Worm (Caenorhabditis elegans) whole organism, late embryonic: ENCODE data around the gene gtf-2E2.

Experiments used
- F13H6.1 ChIP-seq: sonication (generic microtip); optimal IDR thresholded peaks from 2 replicates; lab custom pipeline; 2016; ENCODE audit warnings: missing genetic modification characterization, missing compliant biosample characterization
- K02D7.2 ChIP-seq: sonication (generic microtip); optimal IDR thresholded peaks from 2 replicates; lab custom pipeline; 2017; ENCODE audit warnings: mild to moderate bottlenecking, missing genetic modification characterization, missing compliant biosample characterization
- T23F11.4 ChIP-seq: fragments of 200-800 bp; sonication (Bioruptor generic); optimal IDR thresholded peaks from 2 replicates; lab custom pipeline; 2018; ENCODE audit warnings: mild to moderate bottlenecking, missing genetic modification characterization, missing compliant biosample characterization
- Y22D7AL.16 ChIP-seq: sonication (generic microtip); optimal IDR thresholded peaks from 2 replicates; lab custom pipeline; 2016; ENCODE audit warnings: missing genetic modification characterization, missing compliant biosample characterization
- ceh-14 ChIP-seq: sonication (generic microtip); optimal IDR thresholded peaks from 2 replicates; lab custom pipeline; 2016; ENCODE audit warnings: missing genotype, missing genetic modification characterization, missing compliant biosample characterization
- ceh-19 ChIP-seq: fragments of 200-800 bp; sonication (Bioruptor generic); optimal IDR thresholded peaks from 2 replicates; lab custom pipeline; 2018; ENCODE audit warnings: mild to moderate bottlenecking, missing genetic modification characterization, missing compliant biosample characterization
- ceh-2 ChIP-seq: sonication (generic microtip); optimal IDR thresholded peaks from 2 replicates; lab custom pipeline; 2016; ENCODE audit warnings: missing genotype, missing genetic modification characterization, missing compliant biosample characterization
- ceh-22 ChIP-seq: sonication (generic microtip); optimal IDR thresholded peaks from 2 replicates; lab custom pipeline; 2017; ENCODE audit warnings: missing biosample characterization, missing genetic modification characterization
- ceh-31 ChIP-seq: sonication (generic microtip); optimal IDR thresholded peaks from 2 replicates; lab custom pipeline; 2016; ENCODE audit warnings: missing genetic modification characterization, missing compliant biosample characterization
- ceh-34 ChIP-seq: sonication (generic microtip); optimal IDR thresholded peaks from 2 replicates; lab custom pipeline; 2016; ENCODE audit warnings: mild to moderate bottlenecking, missing genetic modification characterization, missing compliant biosample characterization
- ceh-45 ChIP-seq: fragments of 200-800 bp; sonication (Bioruptor generic); IDR thresholded peaks from 2 replicates; pipeline ENCODE4 v1.3.6; 2022; ENCODE audit warnings: missing genetic modification reagents, missing genetic modification characterization, missing compliant biosample characterization
- ceh-48 ChIP-seq: sonication (generic microtip); optimal IDR thresholded peaks from 2 replicates; lab custom pipeline; 2016; ENCODE audit warnings: missing genetic modification characterization, inconsistent platforms, missing compliant biosample characterization
- ceh-6 ChIP-seq: fragments of 200-800 bp; sonication (Bioruptor generic); optimal IDR thresholded peaks from 2 replicates; lab custom pipeline; 2018; ENCODE audit warnings: mild to moderate bottlenecking, missing genetic modification characterization, missing compliant biosample characterization
- che-1 ChIP-seq: sonication (generic microtip); optimal IDR thresholded peaks from 2 replicates; lab custom pipeline; 2016; ENCODE audit warnings: mild to moderate bottlenecking, missing genetic modification characterization, missing compliant biosample characterization
- dmd-4 ChIP-seq: sonication (generic microtip); optimal IDR thresholded peaks from 2 replicates; lab custom pipeline; 2016; ENCODE audit warnings: borderline replicate concordance, missing genetic modification characterization, missing compliant biosample characterization
- dve-1 ChIP-seq: sonication (generic microtip); optimal IDR thresholded peaks from 2 replicates; lab custom pipeline; 2017; ENCODE audit warnings: antibody characterized with exemption, mild to moderate bottlenecking, missing genetic modification characterization, missing compliant biosample characterization
- elt-2 ChIP-seq: sonication (generic microtip); optimal IDR thresholded peaks from 2 replicates; lab custom pipeline; 2016; ENCODE audit warnings: missing genetic modification reagents, missing genetic modification characterization, missing compliant biosample characterization
- elt-4 ChIP-seq: sonication (generic microtip); optimal IDR thresholded peaks from 2 replicates; lab custom pipeline; 2016; ENCODE audit warnings: missing genetic modification characterization, missing compliant biosample characterization
- fax-1 ChIP-seq: sonication (generic microtip); optimal IDR thresholded peaks from 2 replicates; lab custom pipeline; 2016; ENCODE audit warnings: missing genotype, missing genetic modification characterization, missing compliant biosample characterization
- fkh-6 ChIP-seq: sonication (generic microtip); optimal IDR thresholded peaks from 2 replicates; lab custom pipeline; 2016; ENCODE audit warnings: missing genetic modification characterization, missing compliant biosample characterization
- gmeb-2 ChIP-seq: sonication (generic microtip); optimal IDR thresholded peaks from 2 replicates; lab custom pipeline; 2016; ENCODE audit warnings: missing genetic modification characterization, inconsistent platforms, missing compliant biosample characterization
- hlh-13 ChIP-seq: fragments of 200-800 bp; sonication (Bioruptor generic); optimal IDR thresholded peaks from 2 replicates; lab custom pipeline; 2018; ENCODE audit warnings: mild to moderate bottlenecking, missing genetic modification characterization, missing compliant biosample characterization
- hlh-15 ChIP-seq: sonication (generic microtip); optimal IDR thresholded peaks from 2 replicates; lab custom pipeline; 2016; ENCODE audit warnings: missing genetic modification characterization, missing compliant biosample characterization
- hlh-8 ChIP-seq: sonication (generic microtip); optimal IDR thresholded peaks from 2 replicates; lab custom pipeline; 2016; ENCODE audit warnings: missing genotype, missing genetic modification characterization, missing compliant biosample characterization
- lin-11 ChIP-seq: fragments of 200-800 bp; sonication (Bioruptor generic); optimal IDR thresholded peaks from 2 replicates; lab custom pipeline; 2018; ENCODE audit warnings: mild to moderate bottlenecking, missing genetic modification characterization, missing compliant biosample characterization
- mec-3 ChIP-seq: sonication (generic microtip); optimal IDR thresholded peaks from 2 replicates; lab custom pipeline; 2016; ENCODE audit warnings: borderline replicate concordance, missing genetic modification characterization, missing compliant biosample characterization
- nfya-1 ChIP-seq: sonication (generic microtip); optimal IDR thresholded peaks from 2 replicates; lab custom pipeline; 2017; ENCODE audit warnings: missing genetic modification characterization, mild to moderate bottlenecking, missing compliant biosample characterization, antibody characterized with exemption, moderate library complexity
- nhr-11 ChIP-seq: fragments of 150-350 bp; optimal IDR thresholded peaks from 2 replicates; lab custom pipeline; 2014; ENCODE audit warnings: missing biosample characterization, missing genetic modification characterization
- nhr-232 ChIP-seq: sonication (generic microtip); optimal IDR thresholded peaks from 2 replicates; lab custom pipeline; 2016; ENCODE audit warnings: missing genetic modification characterization, missing compliant biosample characterization
- npax-4 ChIP-seq: sonication (generic microtip); optimal IDR thresholded peaks from 2 replicates; lab custom pipeline; 2016; ENCODE audit warnings: missing genetic modification characterization, missing compliant biosample characterization
- pat-9 ChIP-seq: fragments of 200-800 bp; sonication (Bioruptor generic); optimal IDR thresholded peaks from 2 replicates; lab custom pipeline; 2018; ENCODE audit warnings: mild to moderate bottlenecking, missing genetic modification characterization, moderate library complexity, missing compliant biosample characterization
- pha-2 ChIP-seq: sonication (generic microtip); optimal IDR thresholded peaks from 2 replicates; lab custom pipeline; 2017; ENCODE audit warnings: mild to moderate bottlenecking, missing genetic modification characterization, missing compliant biosample characterization
- pros-1 ChIP-seq: fragments of 150-350 bp; optimal IDR thresholded peaks from 2 replicates; lab custom pipeline; 2014; ENCODE audit warnings: missing biosample characterization, missing genetic modification reagents, missing genetic modification characterization
- ref-2 ChIP-seq: sonication (generic microtip); optimal IDR thresholded peaks from 2 replicates; lab custom pipeline; 2016; ENCODE audit warnings: missing genetic modification characterization, missing compliant biosample characterization
- rnt-1 ChIP-seq: sonication (generic microtip); optimal IDR thresholded peaks from 2 replicates; lab custom pipeline; 2016; ENCODE audit warnings: missing genetic modification characterization, missing compliant biosample characterization
- sdc-2 ChIP-seq: sonication (generic microtip); optimal IDR thresholded peaks from 2 replicates; lab custom pipeline; 2016; ENCODE audit warnings: missing genotype, missing genetic modification characterization, missing compliant biosample characterization
- sox-2 ChIP-seq: fragments of 200-800 bp; sonication (Bioruptor generic); IDR thresholded peaks from 2 replicates; pipeline ENCODE4 v1.3.6; 2022; ENCODE audit warnings: missing genetic modification reagents, missing genetic modification characterization, missing compliant biosample characterization
- syd-9 ChIP-seq: sonication (generic microtip); optimal IDR thresholded peaks from 2 replicates; lab custom pipeline; 2016; ENCODE audit warnings: mild to moderate bottlenecking, missing genetic modification characterization, moderate library complexity, missing compliant biosample characterization
- tbx-2 ChIP-seq: sonication (generic microtip); optimal IDR thresholded peaks from 2 replicates; lab custom pipeline; 2016; ENCODE audit warnings: missing genetic modification characterization, missing compliant biosample characterization
- tbx-7 ChIP-seq: sonication (generic microtip); optimal IDR thresholded peaks from 2 replicates; lab custom pipeline; 2016; ENCODE audit warnings: missing genotype, missing genetic modification characterization, missing compliant biosample characterization
- unc-42 ChIP-seq: sonication (generic microtip); optimal IDR thresholded peaks from 2 replicates; lab custom pipeline; 2016; ENCODE audit warnings: missing genotype, missing genetic modification characterization, missing compliant biosample characterization
- unc-86 ChIP-seq: sonication (generic microtip); optimal IDR thresholded peaks from 2 replicates; lab custom pipeline; 2016; ENCODE audit warnings: missing genetic modification characterization, missing compliant biosample characterization
- zip-5 ChIP-seq: sonication (generic microtip); optimal IDR thresholded peaks from 2 replicates; lab custom pipeline; 2016; ENCODE audit warnings: missing genetic modification characterization, missing compliant biosample characterization
- ztf-16 ChIP-seq: sonication (generic microtip); optimal IDR thresholded peaks from 2 replicates; lab custom pipeline; 2017; ENCODE audit warnings: missing genetic modification characterization, missing compliant biosample characterization

Gene gtf-2E2

DNA sequence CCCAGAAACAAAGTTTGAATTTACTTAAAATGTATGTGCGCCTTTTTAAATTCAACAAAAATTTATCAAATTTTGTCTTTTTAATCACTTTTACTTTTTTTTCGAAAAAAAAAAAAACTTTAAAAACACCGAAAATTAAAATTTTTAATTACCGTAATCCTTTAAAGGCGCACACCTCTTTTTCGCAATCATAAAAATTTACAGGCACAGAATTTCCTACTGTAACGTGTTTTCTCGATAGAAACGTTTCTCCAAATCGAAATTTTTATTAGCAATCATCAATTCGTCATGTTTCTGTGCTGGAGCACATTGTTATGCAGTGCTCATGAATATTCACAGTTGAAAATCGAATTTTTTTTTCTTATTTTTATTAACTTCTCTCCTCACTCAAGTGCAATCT lies 5.8 kb downstream of the gtf-2E2 start:
- TF ChIP-seq nhr-11 (tag; lab: Kevin White, UChicago) (no peak), hlh-15 (tag; lab: Kevin White, UChicago) (no peak), ref-2 (tag; lab: Kevin White, UChicago) (no peak), npax-4 (tag; lab: Kevin White, UChicago) (no peak), lin-11 (tag; lab: Kevin White, UChicago) (no peak), ceh-6 (no peak), elt-2 (no peak), fax-1 (tag; lab: Kevin White, UChicago) (no peak), dve-1 (tag; lab: Kevin White, UChicago) (no peak), pat-9 (tag; lab: Kevin White, UChicago) (no peak), F13H6.1 (no peak), nhr-232 (tag; lab: Kevin White, UChicago) (no peak), sdc-2 (tag; lab: Kevin White, UChicago) (no peak), pros-1 (tag; lab: Kevin White, UChicago) (no peak)
- TF ChIP-seq, all 69 proteins: peak for 0

DNA sequence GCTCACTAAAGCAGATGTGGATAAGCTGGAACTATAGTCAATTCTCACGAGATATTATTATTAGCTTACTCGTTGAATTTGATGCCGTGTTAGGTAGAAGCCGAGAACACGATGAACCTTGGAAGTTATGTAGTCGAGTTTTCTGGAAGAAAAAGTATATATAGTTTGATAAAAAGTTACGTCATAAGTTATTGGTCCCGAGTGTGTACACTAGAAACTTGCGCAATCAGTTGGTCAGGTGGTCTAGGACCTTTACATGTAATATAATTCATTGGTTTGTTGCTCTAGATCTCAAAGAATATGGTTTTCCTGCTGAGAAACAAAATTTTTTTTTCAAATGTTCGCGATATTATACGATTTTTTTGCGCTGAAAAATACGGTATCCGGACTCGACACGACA lies 6.4 kb downstream of the gtf-2E2 start:
- TF ChIP-seq ceh-14 (tag; lab: Kevin White, UChicago) (no peak), elt-2 (peak; percentile 43), T23F11.4 (GFP tag; lab: Kevin White, UChicago) (no peak), syd-9 (no peak)

DNA sequence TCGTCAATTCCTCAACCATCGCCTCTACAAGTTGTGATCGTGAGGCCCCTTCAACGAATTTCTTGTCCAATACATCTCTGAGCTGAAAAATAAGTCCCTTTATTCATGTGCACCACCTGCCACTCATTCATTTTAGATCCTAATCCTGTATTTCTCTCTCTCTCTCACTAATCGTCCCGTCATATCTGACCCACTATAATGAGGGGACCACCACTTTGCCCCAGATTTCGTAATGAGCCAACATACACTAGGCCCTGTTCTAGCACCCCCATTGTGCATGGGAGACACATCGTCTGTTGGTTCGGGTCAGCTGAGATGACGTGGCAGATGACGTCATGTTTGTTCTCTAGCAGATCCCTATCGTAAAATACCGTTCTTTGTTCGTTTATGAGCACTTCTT lies 6.9 kb downstream of the gtf-2E2 start:
- TF ChIP-seq npax-4 (tag; lab: Kevin White, UChicago) (no peak), ceh-14 (tag; lab: Kevin White, UChicago) (no peak), gmeb-2 (peak; percentile 4), ceh-22 (tag; lab: Kevin White, UChicago) (no peak), ref-2 (tag; lab: Kevin White, UChicago) (peak; percentile 68), tbx-2 (peak; percentile 48), K02D7.2 (tag; lab: Kevin White, UChicago) (no peak), dve-1 (tag; lab: Kevin White, UChicago) (no peak), sdc-2 (tag; lab: Kevin White, UChicago) (peak; percentile 36), ceh-31 (tag; lab: Kevin White, UChicago) (peak; percentile 42)

DNA sequence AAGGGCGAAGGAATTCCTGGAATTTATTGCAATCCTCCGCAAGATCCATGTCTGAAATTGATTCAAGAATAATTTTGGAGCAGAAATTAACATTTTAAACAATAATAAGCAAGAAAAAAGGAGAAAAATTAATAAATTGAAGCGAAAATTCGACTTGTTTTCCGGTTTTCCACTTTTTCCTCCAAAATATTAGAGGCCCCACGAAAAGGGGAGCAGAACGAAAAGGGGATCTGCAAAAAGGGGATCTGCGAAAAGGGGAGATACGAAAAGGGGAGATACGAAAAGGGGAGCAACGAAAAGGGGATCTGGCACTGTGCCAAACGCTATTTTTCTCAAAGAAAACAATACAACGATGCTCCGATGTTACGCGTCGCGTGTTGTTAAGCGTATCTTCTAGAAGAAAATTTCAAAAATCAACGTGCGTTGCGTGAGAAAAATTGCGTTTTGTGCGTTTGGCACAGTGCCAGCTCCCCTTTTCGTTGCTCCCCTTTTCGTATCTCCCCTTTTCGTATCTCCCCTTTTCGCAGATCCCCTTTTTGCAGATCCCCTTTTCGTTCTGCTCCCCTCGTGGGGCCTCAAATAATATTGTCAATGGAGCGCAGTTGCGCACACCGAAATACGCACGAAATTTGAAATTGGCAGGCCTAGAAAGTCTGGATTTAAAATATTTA lies 7.7 kb downstream of the gtf-2E2 start, which contains the start of gene Y62F5A.12:
Y62F5A.12 (minus strand) TSS at position 51 of the 671 bp plus-strand sequence.
- TF ChIP-seq sox-2, result peak; percentile 35; the same call in 1 of the 2 replicates
- peak; percentile 78 for TF ChIP-seq ztf-16 (tag; lab: Kevin White, UChicago)
- peak; percentile 95 for TF ChIP-seq ceh-2 (tag; lab: Kevin White, UChicago)
- peak; percentile 49 for TF ChIP-seq pha-2
- TF ChIP-seq ceh-6, result peak; percentile 45
- TF ChIP-seq hlh-13 (GFP tag; lab: Kevin White, UChicago), result peak; percentile 72
- peak; percentile 79 for TF ChIP-seq elt-4
- TF ChIP-seq ceh-19, result peak; percentile 81
- peak; percentile 94 for TF ChIP-seq fax-1 (tag; lab: Kevin White, UChicago)
- TF ChIP-seq rnt-1, result peak; percentile 98
- TF ChIP-seq ceh-45, result peak; percentile 90
- TF ChIP-seq fkh-6, result peak; percentile 57
- TF ChIP-seq gmeb-2, result peak; percentile 65
- peak; percentile 94 for TF ChIP-seq dmd-4 (tag; lab: Kevin White, UChicago)
- peak; percentile 88 for TF ChIP-seq unc-42 (tag; lab: Kevin White, UChicago)
- peak; percentile 97 for TF ChIP-seq mec-3 (tag; lab: Kevin White, UChicago)
- TF ChIP-seq hlh-8 (tag; lab: Kevin White, UChicago), result peak; percentile 89
- peak; percentile 92 for TF ChIP-seq zip-5 (tag; lab: Kevin White, UChicago)
- TF ChIP-seq Y22D7AL.16, result peak; percentile 5
- TF ChIP-seq F13H6.1, result peak; percentile 96
- peak; percentile 95 for TF ChIP-seq ceh-34
- peak; percentile 79 for TF ChIP-seq elt-2
- TF ChIP-seq ceh-48 (tag; lab: Kevin White, UChicago), result peak; percentile 35
- peak; percentile 100 for TF ChIP-seq ceh-31 (tag; lab: Kevin White, UChicago)
- peak; percentile 9 for TF ChIP-seq sdc-2 (tag; lab: Kevin White, UChicago)
- peak; percentile 92 for TF ChIP-seq tbx-7 (tag; lab: Kevin White, UChicago)
- TF ChIP-seq unc-86 (tag; lab: Kevin White, UChicago), result peak; percentile 79
- peak; percentile 35 for TF ChIP-seq nfya-1 (tag; lab: Kevin White, UChicago)
- TF ChIP-seq ceh-14 (tag; lab: Kevin White, UChicago), result peak; percentile 98
- TF ChIP-seq che-1, result peak; percentile 21
